Worm (Caenorhabditis elegans) whole organism, L4/young adult: ENCODE results near the gene T05H10.1.

Experiments
- W03F9.2 ChIP-seq: fragments of 150-350 bp; optimal IDR thresholded peaks from 2 replicates; lab custom pipeline; 2014; ENCODE audit warnings: missing biosample characterization, missing genetic modification characterization
- him-1 ChIP-seq: sonication (generic microtip); optimal IDR thresholded peaks from 2 replicates; lab custom pipeline; 2016; ENCODE audit warnings: missing genotype, missing genetic modification reagents, missing genetic modification characterization, missing compliant biosample characterization

DNA sequence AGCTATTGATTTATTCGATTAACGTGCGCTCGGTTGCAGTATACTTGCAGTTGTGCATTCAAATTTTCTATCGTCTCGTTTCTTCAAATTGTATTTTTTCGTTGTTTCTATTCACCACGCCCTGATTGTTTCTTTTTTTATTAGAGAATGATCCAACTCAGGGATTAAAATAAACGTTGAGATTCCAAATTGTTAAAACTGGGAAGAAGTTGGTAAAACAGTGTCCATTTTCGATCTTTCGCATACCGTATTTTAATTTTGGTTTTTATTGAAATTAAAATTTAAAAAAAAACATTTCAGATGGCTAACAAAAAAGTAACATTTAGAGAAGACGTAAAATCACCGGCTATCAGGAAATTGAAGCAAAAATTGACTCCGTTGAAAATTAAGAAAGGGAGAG lies 4.9 kb downstream of the T05H10.1 start, which contains the start of gene apn-1:
- TF ChIP-seq W03F9.2 (tag; lab: Kevin White, UChicago) (no peak), him-1 (tag; lab: Kevin White, UChicago) (no peak)
